Fruit fly (Drosophila melanogaster) whole organism, embryonic: ENCODE measurements around the gene CG14676.

ENCODE experiments used
- CG10209 ChIP-seq: fragments of 200-800 bp; sonication (Bioruptor generic); optimal IDR thresholded peaks from 3 replicates; lab custom pipeline; 2017; ENCODE audit warnings: missing biosample characterization, mild to moderate bottlenecking, missing genetic modification characterization, missing genetic modification reagents
- CG10462 ChIP-seq: fragments of 200-800 bp; sonication (Bioruptor generic); optimal IDR thresholded peaks from 2 replicates; lab custom pipeline; 2016; ENCODE audit warnings: missing biosample characterization, missing genetic modification characterization
- CG14014 ChIP-seq: fragments of 200-800 bp; sonication (Bioruptor generic); IDR thresholded peaks from 2 replicates; pipeline ENCODE4 v1.3.6; 2022; ENCODE audit warnings: missing biosample characterization, missing genetic modification characterization
- CG17612 ChIP-seq: fragments of 200-800 bp; sonication (Bioruptor generic); IDR thresholded peaks from 2 replicates; pipeline ENCODE4 v1.3.6; 2022; ENCODE audit warnings: missing biosample characterization, missing genetic modification characterization
- CG18262 ChIP-seq: fragments of 200-800 bp; optimal IDR thresholded peaks from 3 replicates; lab custom pipeline; 2019; ENCODE audit warnings: missing biosample characterization, mild to moderate bottlenecking, missing genetic modification characterization, moderate library complexity
- CG1832 ChIP-seq: fragments of 200-800 bp; sonication (Bioruptor generic); optimal IDR thresholded peaks from 2 replicates; lab custom pipeline; 2017; ENCODE audit warnings: missing biosample characterization, mild to moderate bottlenecking, missing genetic modification characterization, inconsistent platforms
- CG18476 ChIP-seq: fragments of 200-800 bp; sonication (Bioruptor generic); optimal IDR thresholded peaks from 2 replicates; lab custom pipeline; 2016; ENCODE audit warnings: missing biosample characterization, mild to moderate bottlenecking, missing genetic modification characterization
- CG2199 ChIP-seq: fragments of 200-800 bp; sonication (Bioruptor generic); IDR thresholded peaks from 3 replicates; pipeline ENCODE4 v1.3.6; 2022; ENCODE audit warnings: missing biosample characterization, missing genetic modification characterization
- CG2202 ChIP-seq: fragments of 200-800 bp; sonication (Bioruptor generic); optimal IDR thresholded peaks from 2 replicates; lab custom pipeline; 2018; ENCODE audit warnings: missing biosample characterization, mild to moderate bottlenecking, missing genetic modification characterization
- CG32532 ChIP-seq: fragments of 200-800 bp; sonication (Bioruptor generic); IDR thresholded peaks from 2 replicates; pipeline ENCODE4 v1.3.6; 2022; ENCODE audit warnings: missing biosample characterization, missing genetic modification characterization
- CG4328 ChIP-seq: fragments of 200-800 bp; sonication (Bioruptor generic); optimal IDR thresholded peaks from 3 replicates; lab custom pipeline; 2017; ENCODE audit warnings: missing biosample characterization, missing genetic modification reagents, missing genetic modification characterization
- CG6813 ChIP-seq: fragments of 200-800 bp; sonication (Bioruptor generic); optimal IDR thresholded peaks from 2 replicates; lab custom pipeline; 2017; ENCODE audit warnings: missing biosample characterization, missing genetic modification characterization, mild to moderate bottlenecking, moderate library complexity, missing genetic modification reagents
- CG7786 ChIP-seq: fragments of 200-800 bp; sonication (Bioruptor generic); optimal IDR thresholded peaks from 2 replicates; lab custom pipeline; 2016; ENCODE audit warnings: missing biosample characterization, missing genetic modification characterization
- CG7987 ChIP-seq: fragments of 200-800 bp; sonication (Bioruptor generic); optimal IDR thresholded peaks from 2 replicates; lab custom pipeline; 2018; ENCODE audit warnings: missing biosample characterization, mild to moderate bottlenecking, missing genetic modification characterization, moderate library complexity
- CG8478 ChIP-seq: fragments of >200 bp; optimal IDR thresholded peaks from 2 replicates; lab custom pipeline; 2018
- CG9609 ChIP-seq: fragments of 200-800 bp; sonication (Bioruptor generic); optimal IDR thresholded peaks from 3 replicates; lab custom pipeline; 2016; ENCODE audit warnings: missing biosample characterization, missing genetic modification characterization
- Drgx ChIP-seq: fragments of 200-800 bp; sonication (Bioruptor generic); IDR thresholded peaks from 2 replicates; pipeline ENCODE4 v1.3.6; 2022; ENCODE audit warnings: missing biosample characterization, missing genetic modification characterization
- E2f2 ChIP-seq: fragments of 200-800 bp; sonication (Bioruptor generic); IDR thresholded peaks from 2 replicates; pipeline ENCODE4 v1.3.6; 2022; ENCODE audit warnings: missing biosample characterization, missing genetic modification characterization
- Eip74EF ChIP-seq, 2 experiments: fragments of 200-800 bp in 1 of 2; fragments of >200 bp in 1 of 2; sonication (Bioruptor generic) in 1 of 2; optimal IDR thresholded peaks; 2 replicates each; lab custom pipeline; 2017 to 2019; ENCODE audit warnings: missing biosample characterization in 2 of 2, missing genetic modification characterization in 2 of 2, mild to moderate bottlenecking in 1 of 2, moderate library complexity in 1 of 2
- Hey ChIP-seq: fragments of 200-800 bp; sonication (Bioruptor generic); optimal IDR thresholded peaks from 3 replicates; lab custom pipeline; 2018; ENCODE audit warnings: missing biosample characterization, mild to moderate bottlenecking, missing genetic modification characterization
- Hr78 ChIP-seq, 2 experiments: fragments of 200-800 bp in 1 of 2; fragments of >200 bp in 1 of 2; sonication (Bioruptor generic) in 1 of 2; optimal IDR thresholded peaks; 2 replicates each; lab custom pipeline; 2017 to 2019; ENCODE audit warnings: missing biosample characterization in 2 of 2, missing genetic modification characterization in 2 of 2, mild to moderate bottlenecking in 1 of 2, moderate library complexity in 1 of 2
- Poxn ChIP-seq: fragments of 200-800 bp; sonication (Bioruptor generic); IDR thresholded peaks from 2 replicates; pipeline ENCODE4 v1.3.6; 2022; ENCODE audit warnings: missing biosample characterization, missing genetic modification characterization
- Rfx ChIP-seq: fragments of 200-800 bp; sonication (Bioruptor generic); IDR thresholded peaks from 2 replicates; pipeline ENCODE4 v1.3.6; 2022; ENCODE audit warnings: missing biosample characterization, missing genetic modification characterization
- Scr ChIP-seq: fragments of 200-800 bp; sonication (Bioruptor generic); IDR thresholded peaks from 2 replicates; pipeline ENCODE4 v1.3.6; 2022; ENCODE audit warnings: missing biosample characterization, missing genetic modification characterization; ENCODE audit not compliant: partially characterized antibody
- Sox100B ChIP-seq: fragments of 200-800 bp; sonication (Bioruptor generic); optimal IDR thresholded peaks from 3 replicates; lab custom pipeline; 2018; ENCODE audit warnings: missing biosample characterization, mild to moderate bottlenecking, missing genetic modification characterization
- Tbp ChIP-seq: fragments of >200 bp; optimal IDR thresholded peaks from 2 replicates; lab custom pipeline; 2018; ENCODE audit warnings: missing biosample characterization, missing genetic modification characterization
- br ChIP-seq: fragments of >200 bp; optimal IDR thresholded peaks from 2 replicates; lab custom pipeline; 2017
- bsh ChIP-seq, 2 experiments: fragments of 200-800 bp; sonication (Bioruptor generic); optimal IDR thresholded peaks; 2 replicates each; lab custom pipeline; 2017 to 2018; ENCODE audit warnings: mild to moderate bottlenecking in 2 of 2, missing biosample characterization in 2 of 2, missing genetic modification characterization in 2 of 2, moderate library complexity in 1 of 2
- btn ChIP-seq: fragments of 200-800 bp; sonication (Bioruptor generic); optimal IDR thresholded peaks from 2 replicates; lab custom pipeline; 2016; ENCODE audit warnings: missing biosample characterization, missing genetic modification characterization
- cato ChIP-seq: fragments of 200-800 bp; sonication (Bioruptor generic); optimal IDR thresholded peaks from 2 replicates; lab custom pipeline; 2016; ENCODE audit warnings: missing biosample characterization, missing genetic modification characterization, borderline replicate concordance
- chif ChIP-seq, 2 experiments: fragments of 200-800 bp; sonication (Bioruptor generic); optimal IDR thresholded peaks; 3 replicates each; lab custom pipeline; 2016; ENCODE audit warnings: missing biosample characterization in 2 of 2, missing genetic modification characterization in 2 of 2
- crol ChIP-seq: fragments of 200-800 bp; sonication (Bioruptor generic); IDR thresholded peaks from 2 replicates; pipeline ENCODE4 v1.3.6; 2022; ENCODE audit warnings: missing biosample characterization, missing genetic modification characterization
- disco-r ChIP-seq: fragments of 200-800 bp; sonication (Bioruptor generic); optimal IDR thresholded peaks from 2 replicates; lab custom pipeline; 2016; ENCODE audit warnings: missing biosample characterization, missing genetic modification characterization
- dm ChIP-seq: fragments of 200-800 bp; sonication (Bioruptor generic); optimal IDR thresholded peaks from 3 replicates; lab custom pipeline; 2016; ENCODE audit warnings: missing biosample characterization, missing genetic modification characterization
- fd96Cb ChIP-seq: fragments of 200-800 bp; sonication (Bioruptor generic); optimal IDR thresholded peaks from 2 replicates; lab custom pipeline; 2018; ENCODE audit warnings: missing biosample characterization, mild to moderate bottlenecking, missing genetic modification characterization, moderate library complexity
- fru ChIP-seq: fragments of >200 bp; optimal IDR thresholded peaks from 2 replicates; lab custom pipeline; 2017
- gro ChIP-seq: fragments of 200-800 bp; sonication (Bioruptor generic); optimal IDR thresholded peaks from 2 replicates; lab custom pipeline; 2016; ENCODE audit warnings: missing biosample characterization, missing genetic modification characterization
- gsb-n ChIP-seq: fragments of 200-800 bp; sonication (Bioruptor generic); optimal IDR thresholded peaks from 3 replicates; lab custom pipeline; 2018; ENCODE audit warnings: missing biosample characterization, mild to moderate bottlenecking, missing genetic modification characterization
- gt ChIP-seq: fragments of 200-800 bp; sonication (Bioruptor generic); IDR thresholded peaks from 2 replicates; pipeline ENCODE4 v1.3.6; 2022; ENCODE audit warnings: missing biosample characterization, missing genetic modification characterization
- insv ChIP-seq, 2 experiments: fragments of 200-800 bp; sonication (Bioruptor generic); optimal IDR thresholded peaks; 3 replicates each; lab custom pipeline; 2016 to 2018; ENCODE audit warnings: missing biosample characterization in 2 of 2, missing genetic modification characterization in 2 of 2
- kni ChIP-seq: fragments of 200-800 bp; sonication (Bioruptor generic); optimal IDR thresholded peaks from 3 replicates; lab custom pipeline; 2017; ENCODE audit warnings: mild to moderate bottlenecking, missing biosample characterization, missing genetic modification reagents, missing genetic modification characterization
- mld ChIP-seq: fragments of 200-800 bp; sonication (Bioruptor generic); IDR thresholded peaks from 3 replicates; pipeline ENCODE4 v1.3.6; 2022; ENCODE audit warnings: missing biosample characterization, missing genetic modification characterization; ENCODE audit not compliant: partially characterized antibody
- nau ChIP-seq: fragments of 200-800 bp; sonication (Bioruptor generic); optimal IDR thresholded peaks from 3 replicates; lab custom pipeline; 2017; ENCODE audit warnings: missing biosample characterization, mild to moderate bottlenecking, missing genetic modification characterization, missing genetic modification reagents
- pho ChIP-seq: fragments of 200-800 bp; sonication (Bioruptor generic); optimal IDR thresholded peaks from 2 replicates; lab custom pipeline; 2016; ENCODE audit warnings: missing biosample characterization, missing genetic modification characterization
- row ChIP-seq: fragments of 200-800 bp; sonication (Bioruptor generic); IDR thresholded peaks from 3 replicates; pipeline ENCODE4 v1.3.6; 2022; ENCODE audit warnings: missing biosample characterization, missing genetic modification characterization
- sim ChIP-seq: fragments of 200-800 bp; sonication (Bioruptor generic); IDR thresholded peaks from 2 replicates; pipeline ENCODE4 v1.3.6; 2022; ENCODE audit warnings: missing biosample characterization, missing genetic modification characterization
- sug ChIP-seq: fragments of 200-800 bp; optimal IDR thresholded peaks from 2 replicates; lab custom pipeline; 2019; ENCODE audit warnings: missing biosample characterization, mild to moderate bottlenecking, missing genetic modification characterization, moderate library complexity
- twi ChIP-seq: fragments of 200-800 bp; optimal IDR thresholded peaks from 2 replicates; lab custom pipeline; 2019; ENCODE audit warnings: missing biosample characterization, mild to moderate bottlenecking, missing genetic modification characterization, moderate library complexity
- usp ChIP-seq: fragments of >200 bp; optimal IDR thresholded peaks from 2 replicates; lab custom pipeline; 2017; ENCODE audit warnings: missing biosample characterization, missing genetic modification characterization
- vnd ChIP-seq: fragments of 200-800 bp; sonication (Bioruptor generic); IDR thresholded peaks from 3 replicates; pipeline ENCODE4 v1.3.6; 2022; ENCODE audit warnings: missing biosample characterization, missing genetic modification characterization; ENCODE audit not compliant: partially characterized antibody
- wor ChIP-seq: fragments of 200-800 bp; sonication (Bioruptor generic); IDR thresholded peaks from 2 replicates; pipeline ENCODE4 v1.3.6; 2022; ENCODE audit warnings: missing biosample characterization, missing genetic modification characterization
- zfh2 ChIP-seq: fragments of 200-800 bp; sonication (Bioruptor generic); optimal IDR thresholded peaks from 2 replicates; lab custom pipeline; 2016; ENCODE audit warnings: missing biosample characterization, missing genetic modification characterization

The CG14676 gene

DNA sequence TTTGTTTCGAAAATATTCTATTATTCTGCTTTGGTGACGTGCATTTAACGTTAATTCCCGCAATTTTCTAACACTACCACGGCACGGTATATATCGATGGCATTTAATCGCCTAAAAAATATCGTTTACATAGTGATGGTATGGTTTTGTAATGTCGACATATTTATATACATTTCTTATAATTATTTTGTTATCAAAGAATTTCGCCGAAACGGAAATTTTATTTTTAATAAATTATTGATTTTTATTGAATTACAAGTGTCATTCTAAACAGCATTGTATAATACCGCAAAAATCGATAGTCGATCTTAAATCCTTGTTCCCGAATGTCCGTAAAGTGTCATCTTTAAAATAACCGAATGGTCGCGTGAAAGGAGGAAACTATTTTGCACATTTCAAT, 22.6 kb upstream of the CG14676 start, which contains the start of the genes Sec20 and dgrn (continued):
- TF ChIP-seq CG2199 (GFP tag; lab: Robert Waterston, UW) = 0 out of 3 replicates have a peak, but pooled peaks have one; percentile 28
- peak; percentile 50 for TF ChIP-seq cato (GFP tag; lab: Kevin White, UChicago)
- TF ChIP-seq Rfx (GFP tag; lab: Robert Waterston, UW) = peak; percentile 78
- no peak for TF ChIP-seq CG17612 (GFP tag; lab: Robert Waterston, UW)
- TF ChIP-seq twi = peak; percentile 60
- TF ChIP-seq Drgx (GFP tag; lab: Robert Waterston, UW) = no peak
- no peak for TF ChIP-seq Poxn
- no peak for TF ChIP-seq Tbp
- no peak for TF ChIP-seq CG1832 (GFP tag; lab: Kevin White, UChicago)
- TF ChIP-seq gt (GFP tag; lab: Robert Waterston, UW) = no peak
- TF ChIP-seq CG10209 (GFP tag; lab: Kevin White, UChicago) = peak; percentile 41
- TF ChIP-seq chif (GFP tag; optimal IDR thresholded peaks at IDR 0.05; lab: Kevin White, UChicago) = no peak
- peak; percentile 94 for TF ChIP-seq vnd (GFP tag; lab: Robert Waterston, UW)
- TF ChIP-seq gsb-n (tag; lab: Kevin White, UChicago) = no peak
- peak in 1 of 2 experiments; percentile 44 for TF ChIP-seq insv (GFP tag; optimal IDR thresholded peaks at IDR 0.05; lab: Kevin White, UChicago)
- peak; percentile 72 for TF ChIP-seq CG18262
- peak in 1 of 2 experiments; percentile 61 for TF ChIP-seq bsh (GFP tag; optimal IDR thresholded peaks at IDR 0.05; lab: Kevin White, UChicago)
- TF ChIP-seq row (GFP tag; lab: Robert Waterston, UW) = peak; percentile 89
- no peak for TF ChIP-seq nau (GFP tag; lab: Kevin White, UChicago)
- TF ChIP-seq CG32532 (GFP tag; lab: Robert Waterston, UW) = peak; percentile 60
- peak; percentile 69 for TF ChIP-seq E2f2 (GFP tag; lab: Robert Waterston, UW)
- TF ChIP-seq Scr (GFP tag; lab: Robert Waterston, UW) = peak; percentile 97
- TF ChIP-seq mld (GFP tag; lab: Robert Waterston, UW) = peak; percentile 92
- peak; percentile 29 for TF ChIP-seq pho (GFP tag; lab: Kevin White, UChicago)
- no peak for TF ChIP-seq usp (GFP tag; lab: Kevin White, UChicago)
- TF ChIP-seq sim (GFP tag; lab: Robert Waterston, UW) = no peak
- no peak for TF ChIP-seq CG8478
- TF ChIP-seq br (lab: Kevin White, UChicago) = no peak
- peak; percentile 43 for TF ChIP-seq CG14014
- no peak for TF ChIP-seq btn (GFP tag; lab: Kevin White, UChicago)
- no peak for TF ChIP-seq kni (GFP tag; lab: Kevin White, UChicago)
- no peak for TF ChIP-seq crol (GFP tag; lab: Robert Waterston, UW)
- no peak for TF ChIP-seq CG7987 (GFP tag; lab: Kevin White, UChicago)
- TF ChIP-seq fd96Cb (tag; lab: Kevin White, UChicago) = peak; percentile 31
- TF ChIP-seq wor (GFP tag; lab: Robert Waterston, UW) = no peak
- no peak for TF ChIP-seq disco-r (GFP tag; lab: Kevin White, UChicago)
- TF ChIP-seq fru (lab: Kevin White, UChicago) = no peak
- TF ChIP-seq CG7786 = peak; percentile 39
- no peak for TF ChIP-seq Hey (tag; lab: Kevin White, UChicago)
- peak; percentile 6 for TF ChIP-seq gro (GFP tag; lab: Kevin White, UChicago)
- peak; percentile 55 for TF ChIP-seq zfh2 (GFP tag; lab: Kevin White, UChicago)
- no peak for TF ChIP-seq Hr78 (GFP tag; optimal IDR thresholded peaks at IDR 0.05; lab: Kevin White, UChicago)
- TF ChIP-seq CG6813 (GFP tag; lab: Kevin White, UChicago) = no peak
- peak; percentile 53 for TF ChIP-seq Sox100B (GFP tag; lab: Kevin White, UChicago)
- TF ChIP-seq CG4328 (GFP tag; lab: Kevin White, UChicago) = peak; percentile 46
- TF ChIP-seq CG18476 (GFP tag; lab: Kevin White, UChicago) = peak; percentile 52
- TF ChIP-seq sug (tag; lab: Kevin White, UChicago) = peak; percentile 79
- peak; percentile 37 for TF ChIP-seq CG2202
- TF ChIP-seq Eip74EF (GFP tag; optimal IDR thresholded peaks at IDR 0.05; lab: Kevin White, UChicago) = no peak
- TF ChIP-seq CG10462 (GFP tag; lab: Kevin White, UChicago) = peak; percentile 31
- peak; percentile 48 for TF ChIP-seq dm (GFP tag; lab: Kevin White, UChicago)
- TF ChIP-seq CG9609 (GFP tag; lab: Kevin White, UChicago) = peak; percentile 37
